Worm (Caenorhabditis elegans) whole organism, late embryonic: Measurements from ENCODE around the gene pitr-4.

Experiments used
- ceh-6 ChIP-seq: fragments of 200-800 bp; sonication (Bioruptor generic); optimal IDR thresholded peaks from 2 replicates; lab custom pipeline; 2018; ENCODE audit warnings: mild to moderate bottlenecking, missing genetic modification characterization, missing compliant biosample characterization
- fkh-10 ChIP-seq: fragments of 150-350 bp; optimal IDR thresholded peaks from 2 replicates; lab custom pipeline; 2014; ENCODE audit warnings: missing biosample characterization, missing genetic modification reagents, missing genetic modification characterization
- nhr-11 ChIP-seq: fragments of 150-350 bp; optimal IDR thresholded peaks from 2 replicates; lab custom pipeline; 2014; ENCODE audit warnings: missing biosample characterization, missing genetic modification characterization
- pros-1 ChIP-seq: fragments of 150-350 bp; optimal IDR thresholded peaks from 2 replicates; lab custom pipeline; 2014; ENCODE audit warnings: missing biosample characterization, missing genetic modification reagents, missing genetic modification characterization

- TF ChIP-seq pros-1 (tag; lab: Kevin White, UChicago) (no peak), nhr-11 (tag; lab: Kevin White, UChicago) (no peak), fkh-10 (GFP tag; lab: Kevin White, UChicago) (no peak), ceh-6 (GFP tag; lab: Kevin White, UChicago) (no peak)
Observed at ce11 chrV:9625122-9625521, 36.3 kb downstream of the pitr-4 start, which contains the start of gene idpc-4.
